Fruit fly (Drosophila melanogaster): ENCODE measurements around the gene CG13474.

- TF ChIP-seq psq (optimal IDR thresholded peaks at IDR 0.05) = no peak
- no peak for TF ChIP-seq EcR (GFP tag; optimal IDR thresholded peaks at IDR 0.05)
- TF ChIP-seq CG8478 (optimal IDR thresholded peaks at IDR 0.05) = no peak
- no peak for TF ChIP-seq Dll (optimal IDR thresholded peaks at IDR 0.05)
- TF ChIP-seq usp (GFP tag; optimal IDR thresholded peaks at IDR 0.05) = no peak
These were observed 23.0 kb downstream of the CG13474 start for dm6 chr3L:14673740-14674463.
